Fruit fly (Drosophila melanogaster) whole organism: ENCODE measurements around the gene slpr.

Experiments
- CG8478 ChIP-seq: fragments of >200 bp; optimal IDR thresholded peaks from 2 replicates; lab custom pipeline; 2018; ENCODE audit warnings: inconsistent platforms
- Dll ChIP-seq: fragments of >200 bp; optimal IDR thresholded peaks from 2 replicates; lab custom pipeline; 2017
- EcR ChIP-seq, 2 experiments: fragments of >200 bp; optimal IDR thresholded peaks; 2 replicates each; lab custom pipeline; 2017; ENCODE audit warnings: missing biosample characterization in 2 of 2, missing genetic modification characterization in 2 of 2, missing genetic modification reagents in 2 of 2
- pan ChIP-seq: fragments of >200 bp; optimal IDR thresholded peaks from 2 replicates; lab custom pipeline; 2017
- psq ChIP-seq: fragments of >200 bp; optimal IDR thresholded peaks from 2 replicates; lab custom pipeline; 2017
- usp ChIP-seq: fragments of >200 bp; optimal IDR thresholded peaks from 2 replicates; lab custom pipeline; 2017; ENCODE audit warnings: missing biosample characterization, missing genetic modification characterization, mixed read lengths

The slpr gene

DNA sequence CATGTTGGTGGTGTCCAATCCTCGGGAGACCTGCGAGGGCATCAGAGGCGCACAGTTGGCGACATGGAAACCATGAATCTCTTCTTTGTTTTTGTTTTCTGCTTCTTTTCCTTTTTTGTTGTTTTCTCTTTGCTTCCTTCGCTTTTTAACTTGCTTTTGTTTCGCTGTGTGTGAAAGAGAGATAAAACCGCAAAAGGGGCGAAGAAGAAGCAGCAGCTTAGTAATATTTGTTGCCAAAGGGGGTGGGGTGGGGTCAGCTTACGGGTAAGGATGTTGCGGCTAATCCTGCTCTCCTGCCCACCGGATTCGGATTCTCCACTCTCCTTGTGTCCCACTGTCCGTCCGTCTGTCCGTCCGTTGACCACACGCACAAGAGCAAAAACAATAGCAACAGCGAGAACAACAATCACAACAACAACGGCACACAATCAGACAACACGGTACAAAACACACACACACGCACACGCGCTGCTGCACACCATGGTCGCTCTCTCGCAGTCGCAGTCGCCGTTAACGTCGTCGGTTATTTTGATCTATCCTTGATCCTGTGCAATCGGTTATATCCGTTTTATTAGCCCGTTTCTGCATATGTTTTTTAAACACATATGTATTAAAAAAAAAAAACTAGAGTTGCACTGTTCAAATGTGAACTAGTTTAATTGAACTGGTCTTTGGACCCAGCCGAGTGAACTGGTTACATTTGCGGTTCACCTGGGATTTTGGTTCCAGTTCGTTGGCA, 525 bp downstream of the slpr start:
- TF ChIP-seq CG8478 (lab: Kevin White, UChicago) (no peak), pan (lab: Kevin White, UChicago) (no peak), EcR (GFP tag; optimal IDR thresholded peaks at IDR 0.05; lab: Kevin White, UChicago) (no peak), Dll (lab: Kevin White, UChicago) (no peak), usp (GFP tag; lab: Kevin White, UChicago) (no peak), psq (no peak)

- no peak for TF ChIP-seq CG8478 (lab: Kevin White, UChicago)
- no peak for TF ChIP-seq pan (lab: Kevin White, UChicago)
- no peak for TF ChIP-seq psq
- no peak for TF ChIP-seq usp (GFP tag; lab: Kevin White, UChicago)
- no peak for TF ChIP-seq Dll (lab: Kevin White, UChicago)
These were observed 6.8 kb downstream of the slpr start, which contains the start of gene CG2278 for dm6 chrX:8170166-8170565. Gene CG2278, minus strand, starts transcription at chrX:8170266.

dm6 chrX:8165608-8166007, 11.4 kb downstream of the slpr start, which contains the start of gene Or7a:
Gene Or7a, minus strand, starts transcription at chrX:8165708.
- TF ChIP-seq CG8478 (lab: Kevin White, UChicago) (no peak), usp (GFP tag; lab: Kevin White, UChicago) (no peak), Dll (lab: Kevin White, UChicago) (no peak), EcR (GFP tag; optimal IDR thresholded peaks at IDR 0.05; lab: Kevin White, UChicago) (no peak), pan (lab: Kevin White, UChicago) (no peak), psq (no peak)

DNA sequence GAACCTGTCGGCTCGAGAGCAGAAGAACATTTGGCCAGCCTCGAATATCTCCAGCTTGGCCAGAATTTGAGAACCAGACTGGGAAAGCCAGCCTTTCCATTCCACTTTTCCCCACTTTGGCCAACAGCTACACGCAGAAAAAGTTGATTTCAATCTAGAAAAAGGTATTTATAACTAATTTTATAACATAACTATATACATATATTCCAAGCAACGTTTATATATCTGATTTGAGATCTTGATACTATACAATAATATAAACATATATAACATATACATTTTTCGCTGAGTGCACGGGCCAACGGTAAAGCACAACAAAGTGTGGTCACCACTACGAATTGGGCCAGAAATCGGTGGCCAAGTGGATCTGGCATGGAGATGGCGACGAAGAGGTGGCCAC, 13.5 kb downstream of the slpr start:
- TF ChIP-seq CG8478 (lab: Kevin White, UChicago) (no peak), pan (lab: Kevin White, UChicago) (no peak), psq (no peak), Dll (lab: Kevin White, UChicago) (no peak), usp (GFP tag; lab: Kevin White, UChicago) (no peak), EcR (GFP tag; optimal IDR thresholded peaks at IDR 0.05; lab: Kevin White, UChicago) (no peak)

DNA sequence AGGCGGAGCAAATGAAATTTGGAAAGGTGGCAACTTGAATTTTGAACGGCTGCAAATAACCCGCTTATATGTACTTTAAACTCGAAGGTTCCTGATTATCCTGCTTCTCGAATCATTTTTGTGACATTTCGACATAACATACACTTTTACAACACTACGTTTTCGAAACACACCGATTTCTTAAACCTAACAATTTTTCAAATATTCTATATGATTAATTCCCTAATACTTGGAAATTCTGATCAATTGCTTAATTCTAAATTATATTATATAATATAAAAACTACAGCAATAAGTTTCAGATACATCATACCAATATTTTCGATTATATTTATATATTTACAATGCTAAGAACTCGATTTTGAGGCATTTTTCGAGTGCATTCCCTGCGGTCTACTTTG, 14.3 kb downstream of the slpr start, which contains the start of gene CG10761:
Gene CG10761, minus strand, starts transcription at position 101 of the 400 bp plus-strand sequence.
- no peak for TF ChIP-seq Dll (lab: Kevin White, UChicago)
- no peak for TF ChIP-seq usp (GFP tag; lab: Kevin White, UChicago)
- TF ChIP-seq pan (lab: Kevin White, UChicago): no peak
- no peak for TF ChIP-seq CG8478 (lab: Kevin White, UChicago)
- no peak for TF ChIP-seq EcR (GFP tag; optimal IDR thresholded peaks at IDR 0.05; lab: Kevin White, UChicago)
- TF ChIP-seq psq: no peak

dm6 chrX:8159754-8160153, 17.2 kb downstream of the slpr start, which contains the start of gene CG15337:
Gene CG15337, plus strand, starts transcription at chrX:8160054.
- TF ChIP-seq EcR (GFP tag; optimal IDR thresholded peaks at IDR 0.05; lab: Kevin White, UChicago) (no peak), psq (no peak), CG8478 (lab: Kevin White, UChicago) (no peak), usp (GFP tag; lab: Kevin White, UChicago) (no peak), pan (lab: Kevin White, UChicago) (no peak), Dll (lab: Kevin White, UChicago) (no peak)

DNA sequence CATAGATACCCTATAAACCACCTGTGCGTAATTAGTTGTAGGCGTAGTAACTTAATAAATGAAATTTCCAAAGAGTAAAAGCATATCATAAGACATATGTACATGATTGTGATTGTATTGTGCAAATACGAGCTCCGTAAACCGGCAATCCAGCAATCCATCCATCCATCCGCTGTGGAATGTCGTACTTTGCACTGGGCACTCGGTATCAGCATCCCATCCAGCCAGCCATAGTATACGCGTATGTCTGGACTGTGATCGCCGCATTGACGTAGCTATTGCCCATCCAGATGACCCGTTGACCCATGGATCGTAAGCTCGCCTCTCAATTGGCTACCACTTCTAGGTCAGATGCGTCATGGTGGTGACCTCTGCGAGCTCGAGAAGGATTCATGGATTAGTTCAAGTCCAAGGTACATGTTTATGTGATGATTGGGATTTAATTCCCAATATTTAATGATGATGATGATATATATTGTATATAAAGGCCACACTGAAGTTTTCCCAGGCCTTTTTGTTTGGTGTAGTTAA, 18.0 kb downstream of the slpr start:
- TF ChIP-seq usp (GFP tag; lab: Kevin White, UChicago): no peak

dm6 chrX:8157294-8157693, 19.7 kb downstream of the slpr start, which contains the start of the genes Traf6 and GIIIspla2:
Gene Traf6, minus strand, starts transcription at chrX:8157386.
Gene GIIIspla2, plus strand, starts transcription at chrX:8157628.
- no peak for TF ChIP-seq usp (GFP tag; lab: Kevin White, UChicago)
- TF ChIP-seq pan (lab: Kevin White, UChicago): no peak
- no peak for TF ChIP-seq psq
- TF ChIP-seq EcR (GFP tag; optimal IDR thresholded peaks at IDR 0.05; lab: Kevin White, UChicago): no peak
- TF ChIP-seq CG8478 (lab: Kevin White, UChicago): no peak
- no peak for TF ChIP-seq Dll (lab: Kevin White, UChicago)

- TF ChIP-seq Dll (lab: Kevin White, UChicago) (no peak), CG8478 (lab: Kevin White, UChicago) (no peak), usp (GFP tag; lab: Kevin White, UChicago) (no peak), psq (no peak), pan (lab: Kevin White, UChicago) (no peak), EcR (GFP tag; optimal IDR thresholded peaks at IDR 0.05; lab: Kevin White, UChicago) (no peak)
These were observed 24.3 kb downstream of the slpr start, which contains the start of gene CG18262 for dm6 chrX:8152718-8153117. Gene CG18262, plus strand, starts transcription at chrX:8152948.

DNA sequence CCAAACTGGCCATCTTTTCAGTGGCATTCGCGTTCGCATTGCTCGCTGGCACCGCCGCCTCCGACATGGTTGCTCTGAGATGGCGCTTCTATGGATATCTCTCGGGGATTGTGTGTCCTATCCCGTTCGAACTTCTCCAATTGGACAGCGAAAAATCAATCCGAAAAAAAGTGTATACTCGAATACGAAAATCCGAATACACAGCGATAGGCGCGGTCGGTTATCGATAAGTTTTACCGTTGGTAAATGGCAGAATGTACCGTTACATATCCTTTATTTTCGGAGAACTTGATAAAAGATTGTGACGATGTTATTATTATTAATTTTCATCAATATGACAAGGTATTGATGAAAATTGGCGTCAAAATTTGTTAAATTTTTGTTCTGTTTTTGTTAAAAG, 24.9 kb downstream of the slpr start, which contains the start of gene Gbeta5:
Gene Gbeta5, minus strand, starts transcription at position 199 of the 400 bp plus-strand sequence.
- TF ChIP-seq pan (lab: Kevin White, UChicago) (no peak), CG8478 (lab: Kevin White, UChicago) (no peak), psq (no peak), EcR (GFP tag; optimal IDR thresholded peaks at IDR 0.05; lab: Kevin White, UChicago) (no peak), usp (GFP tag; lab: Kevin White, UChicago) (no peak), Dll (lab: Kevin White, UChicago) (no peak)

DNA sequence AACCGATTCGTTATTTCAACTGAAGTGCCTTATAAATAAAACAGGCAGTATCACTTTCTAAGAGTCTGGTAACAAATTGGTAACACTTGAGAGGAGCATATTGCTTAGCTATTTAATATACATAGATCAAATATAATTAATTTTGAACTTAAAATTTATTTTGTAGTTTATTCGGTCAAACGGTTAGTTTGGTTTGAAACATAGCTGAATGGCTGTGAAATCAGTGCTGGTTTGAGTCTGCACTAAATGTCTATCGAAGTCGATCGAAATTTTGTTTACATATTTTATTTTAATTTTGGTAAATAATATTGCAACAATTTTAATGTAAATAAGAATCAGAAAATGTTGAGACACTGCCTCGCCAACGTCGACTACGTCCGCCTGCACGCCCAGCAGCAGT, 28.4 kb downstream of the slpr start, which contains the start of gene CG10959:
Gene CG10959, plus strand, starts transcription at position 228 of the 400 bp plus-strand sequence.
- no peak for TF ChIP-seq psq
- TF ChIP-seq Dll (lab: Kevin White, UChicago): no peak
- no peak for TF ChIP-seq pan (lab: Kevin White, UChicago)
- TF ChIP-seq CG8478 (lab: Kevin White, UChicago): no peak
- no peak for TF ChIP-seq usp (GFP tag; lab: Kevin White, UChicago)
- TF ChIP-seq EcR (GFP tag; optimal IDR thresholded peaks at IDR 0.05; lab: Kevin White, UChicago): no peak
